Worm (Caenorhabditis elegans): ENCODE results near the gene znf-474.

The znf-474 gene

DNA sequence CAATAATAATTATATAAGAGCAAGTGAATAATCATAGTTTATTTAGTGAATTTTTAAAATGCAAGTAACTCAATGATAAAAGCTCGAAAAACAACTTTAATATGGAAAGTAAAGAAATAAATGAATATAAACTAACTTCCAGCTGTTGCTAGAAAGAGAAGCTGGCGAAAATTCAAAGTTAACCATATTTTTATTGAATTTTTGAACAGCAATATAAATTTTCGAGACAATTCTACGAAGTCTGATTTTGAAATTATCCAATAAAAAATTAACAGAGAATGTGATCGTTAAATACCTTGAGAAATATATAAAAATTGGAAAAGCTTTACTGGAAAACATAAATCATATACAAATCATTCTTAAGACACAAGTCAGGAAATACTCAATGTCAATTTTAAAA lies 36.9 kb downstream of the znf-474 start:
- TF ChIP-seq attf-3 (GFP tag; conservative IDR thresholded peaks at IDR 0.05) (no peak), snpc-1.1 (tag; optimal IDR thresholded peaks at IDR 0.05; ENCODE audit: insufficient read depth) (no peak), efl-1 (GFP tag; optimal IDR thresholded peaks at IDR 0.05) (no peak), ceh-79 (tag; optimal IDR thresholded peaks at IDR 0.05) (no peak), ceh-100 (GFP tag; IDR thresholded peaks at IDR 0.05) (no peak), let-607 (tag; optimal IDR thresholded peaks at IDR 0.05) (no peak), Y53G8AR.9 (GFP tag; conservative IDR thresholded peaks at IDR 0.05) (no peak)

DNA sequence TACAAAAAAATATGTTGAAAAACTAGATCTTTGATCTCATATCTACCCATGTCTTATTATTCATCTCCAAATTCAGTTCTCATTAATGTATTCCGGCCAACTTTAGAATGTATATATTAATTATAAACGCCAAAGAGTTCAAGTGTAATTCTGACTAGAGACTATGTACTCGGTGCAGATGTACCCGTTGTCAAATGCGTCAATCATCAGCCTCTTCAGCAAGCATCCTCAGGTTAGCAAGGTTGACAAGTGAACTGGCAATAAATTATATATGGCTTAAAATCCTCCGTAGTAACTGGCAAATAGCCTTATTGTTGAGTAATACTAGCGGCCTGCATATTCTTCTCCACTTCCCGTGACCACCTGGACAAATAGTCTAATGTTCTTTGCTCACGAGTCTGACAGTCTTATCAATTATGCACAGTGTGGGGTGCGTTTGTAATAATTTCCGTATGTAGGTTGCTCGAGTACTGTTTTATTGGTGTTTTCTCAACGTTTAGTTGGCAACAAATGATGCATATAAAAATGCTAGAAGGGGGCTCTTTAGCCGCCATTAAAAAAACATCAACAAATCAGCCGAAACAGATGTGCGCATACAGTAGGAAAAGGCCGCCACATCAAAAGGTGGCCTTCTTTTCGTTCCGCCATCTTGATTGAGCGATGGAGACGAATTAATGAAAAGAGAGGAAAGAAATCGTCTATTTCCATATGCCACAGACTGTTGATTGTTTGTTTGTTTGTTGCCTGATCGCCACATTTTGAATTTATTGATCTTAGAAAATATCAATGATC lies 38.8 kb downstream of the znf-474 start:
- TF ChIP-seq ceh-91 (GFP tag; IDR thresholded peaks at IDR 0.05) (no peak), nhr-80 (tag; optimal IDR thresholded peaks at IDR 0.05) (peak; percentile 41)

DNA sequence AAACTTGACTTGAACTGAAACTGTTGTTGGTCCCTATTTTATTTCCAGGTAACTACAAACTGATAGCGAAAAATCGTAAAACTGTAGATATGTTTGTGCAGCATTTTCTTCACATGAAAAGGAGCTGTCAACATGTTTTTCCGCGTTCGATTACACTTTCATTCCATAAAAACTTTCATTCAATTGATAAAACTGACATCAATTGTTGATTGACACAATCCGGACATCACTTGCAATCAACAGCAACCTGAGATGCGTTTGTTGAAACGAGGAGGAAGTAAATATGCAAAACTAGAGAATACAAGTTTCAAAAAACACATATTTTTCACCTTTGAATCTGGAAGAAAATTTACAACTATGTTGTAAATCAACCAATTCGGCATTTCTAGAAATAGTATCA lies 47.6 kb downstream of the znf-474 start:
- TF ChIP-seq aptf-2 (GFP tag; conservative IDR thresholded peaks at IDR 0.05) (no peak), somi-1 (GFP tag; optimal IDR thresholded peaks at IDR 0.05) (no peak), snpc-3.4 (tag; optimal IDR thresholded peaks at IDR 0.05) (no peak), him-1 (tag; optimal IDR thresholded peaks at IDR 0.05) (no peak), nhr-90 (tag; optimal IDR thresholded peaks at IDR 0.05) (no peak), F39B2.1 (GFP tag; IDR thresholded peaks at IDR 0.05) (no peak), xnd-1 (tag; optimal IDR thresholded peaks at IDR 0.05) (no peak), let-526 (GFP tag; IDR thresholded peaks at IDR 0.05) (no peak), chd-7 (tag; optimal IDR thresholded peaks at IDR 0.05) (no peak), ama-1 (optimal IDR thresholded peaks at IDR 0.05) (no peak), ama-1 (GFP tag; optimal IDR thresholded peaks at IDR 0.05) (no peak), rpc-1 (optimal IDR thresholded peaks at IDR 0.05) (no peak), rpc-1 (tag; optimal IDR thresholded peaks at IDR 0.05) (no peak), nhr-179 (tag; optimal IDR thresholded peaks at IDR 0.05) (no peak), atf-7 (tag; optimal IDR thresholded peaks at IDR 0.05) (peak; percentile 9), unc-62 (GFP tag; optimal IDR thresholded peaks at IDR 0.05) (peak; percentile 88), ztf-18 (tag; optimal IDR thresholded peaks at IDR 0.05) (no peak), nhr-80 (tag; optimal IDR thresholded peaks at IDR 0.05) (peak; percentile 82), repo-1 (tag; optimal IDR thresholded peaks at IDR 0.05) (no peak), pha-4 (tag; optimal IDR thresholded peaks at IDR 0.05) (peak; percentile 7), madf-10 (tag; optimal IDR thresholded peaks at IDR 0.05) (no peak), nhr-120 (GFP tag; IDR thresholded peaks at IDR 0.05) (no peak), let-607 (tag; optimal IDR thresholded peaks at IDR 0.05) (peak in 1 of 2 experiments; percentile 10), Y56A3A.18 (GFP tag; IDR thresholded peaks at IDR 0.05) (no peak), ztf-6 (GFP tag; IDR thresholded peaks at IDR 0.05) (no peak), C17E4.6 (GFP tag; IDR thresholded peaks at IDR 0.05) (no peak), dpff-1 (tag; optimal IDR thresholded peaks at IDR 0.05) (no peak), ceh-79 (tag; optimal IDR thresholded peaks at IDR 0.05) (no peak), fkh-3 (tag; optimal IDR thresholded peaks at IDR 0.05) (no peak), hlh-26 (GFP tag; conservative IDR thresholded peaks at IDR 0.05) (no peak), K11D2.4 (GFP tag; IDR thresholded peaks at IDR 0.05) (no peak), lin-40 (tag; optimal IDR thresholded peaks at IDR 0.05) (peak; percentile 15), nfyb-1 (GFP tag; IDR thresholded peaks at IDR 0.05) (no peak), B0035.1 (tag; optimal IDR thresholded peaks at IDR 0.05) (no peak)

Data from whole organism, young adult.